Fruit fly (Drosophila melanogaster): ENCODE data around the gene Pfdn6.

The Pfdn6 gene

DNA sequence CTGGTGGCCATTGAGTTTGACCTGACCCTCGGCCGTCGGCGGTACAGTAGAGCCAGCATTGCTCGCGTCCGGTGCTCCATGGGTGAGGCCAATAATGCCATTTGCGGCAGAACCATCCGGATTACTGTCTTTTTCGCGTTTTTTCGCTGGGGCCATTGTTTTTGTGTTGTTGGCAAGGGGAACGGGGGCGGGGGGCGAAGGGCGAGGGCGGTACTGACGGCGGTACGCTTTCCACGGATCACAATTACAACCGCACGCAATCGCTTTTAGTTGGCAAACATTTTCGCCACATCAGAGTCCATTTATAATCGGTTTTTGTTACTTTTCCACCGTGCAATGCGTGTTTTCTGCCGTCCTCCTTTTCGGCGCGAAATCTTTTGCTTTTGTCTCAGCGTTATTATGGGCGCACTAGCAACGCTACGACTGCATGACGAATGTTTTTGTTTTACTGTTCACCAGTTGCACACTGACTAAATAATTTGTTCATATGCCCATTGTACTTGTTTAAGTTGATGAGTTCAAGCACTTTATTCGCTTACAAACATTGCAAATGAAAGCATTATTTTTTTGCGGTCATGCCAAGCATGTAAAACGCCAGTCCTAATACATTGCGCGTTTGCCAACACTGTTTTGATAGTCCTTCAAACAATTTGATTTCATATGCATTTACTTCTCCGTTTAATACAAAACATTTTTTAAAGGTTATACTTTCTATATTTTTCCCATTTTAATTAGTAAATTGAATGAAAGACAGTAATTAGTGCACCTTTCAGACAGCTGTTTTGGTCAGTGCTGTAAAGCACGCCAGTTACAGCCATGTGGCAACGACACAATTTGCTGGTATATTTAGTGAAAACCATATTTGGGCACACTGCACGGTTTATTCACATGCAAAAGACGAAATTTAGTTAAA lies at the start of gene Pfdn6 (continued):
- TF ChIP-seq rib (GFP tag; IDR thresholded peaks at IDR 0.05) (no peak), CG18599 (GFP tag; optimal IDR thresholded peaks at IDR 0.05) (no peak), Awh (GFP tag; IDR thresholded peaks at IDR 0.05) (peak; percentile 64; the same call in 1 of the 2 replicates), CG13424 (tag; optimal IDR thresholded peaks at IDR 0.05) (peak; percentile 94), Atf6 (GFP tag; IDR thresholded peaks at IDR 0.05) (peak; percentile 73), Camta (GFP tag; optimal IDR thresholded peaks at IDR 0.05) (peak; percentile 48), CG11723 (GFP tag; optimal IDR thresholded peaks at IDR 0.05) (no peak), ab (GFP tag; optimal IDR thresholded peaks at IDR 0.05) (no peak), CG8924 (tag; optimal IDR thresholded peaks at IDR 0.05) (peak; percentile 81), tgo (GFP tag; IDR thresholded peaks at IDR 0.05) (peak; percentile 80), B-H2 (GFP tag; optimal IDR thresholded peaks at IDR 0.05) (peak; percentile 65), CG11093 (GFP tag; IDR thresholded peaks at IDR 0.05) (peak; percentile 72; the same call in 2 of the 3 replicates), CG1602 (GFP tag; optimal IDR thresholded peaks at IDR 0.05) (peak; percentile 76), CG14710 (tag; optimal IDR thresholded peaks at IDR 0.05) (peak; percentile 82), bsh (GFP tag; optimal IDR thresholded peaks at IDR 0.05) (peak in 1 of 2 experiments; percentile 64), Drgx (GFP tag; IDR thresholded peaks at IDR 0.05) (peak; percentile 55; the same call in 1 of the 2 replicates), Nf-YC (tag; optimal IDR thresholded peaks at IDR 0.05) (peak; percentile 68), lola (GFP tag; optimal IDR thresholded peaks at IDR 0.05) (peak in 1 of 3 experiments; percentile 85), pan (optimal IDR thresholded peaks at IDR 0.05) (no peak), pan (GFP tag; optimal IDR thresholded peaks at IDR 0.05 in 1 of 2, IDR thresholded peaks at IDR 0.05 in 1 of 2) (peak in 1 of 2 experiments; percentile 83), CG15011 (GFP tag; optimal IDR thresholded peaks at IDR 0.05) (no peak), CG1233 (GFP tag; optimal IDR thresholded peaks at IDR 0.05) (peak; percentile 47), Hr39 (optimal IDR thresholded peaks at IDR 0.05) (no peak), CG32772 (GFP tag; IDR thresholded peaks at IDR 0.05) (peak; percentile 81), CG15601 (tag; optimal IDR thresholded peaks at IDR 0.05) (peak; percentile 53), oc (tag; optimal IDR thresholded peaks at IDR 0.05) (no peak), h (optimal IDR thresholded peaks at IDR 0.05) (no peak), CG9727 (GFP tag; optimal IDR thresholded peaks at IDR 0.05) (peak; percentile 79), caup (GFP tag; optimal IDR thresholded peaks at IDR 0.05; ENCODE audit: severe bottlenecking) (peak; percentile 58), CG8359 (GFP tag; optimal IDR thresholded peaks at IDR 0.05; ENCODE audit: borderline replicate concordance) (no peak), CG33557 (GFP tag; optimal IDR thresholded peaks at IDR 0.05) (peak; percentile 24), CG2712 (tag; optimal IDR thresholded peaks at IDR 0.05) (peak; percentile 77), cas (GFP tag; IDR thresholded peaks at IDR 0.05) (no peak; the same call in 1 of the 2 replicates), CG10431 (GFP tag; optimal IDR thresholded peaks at IDR 0.05) (peak; percentile 6), pnt (GFP tag; optimal IDR thresholded peaks at IDR 0.05) (peak; percentile 44), ato (GFP tag; IDR thresholded peaks at IDR 0.05; ENCODE audit: partially characterized antibody) (peak; percentile 54), onecut (GFP tag; IDR thresholded peaks at IDR 0.05) (peak; percentile 79), ftz-f1 (GFP tag; optimal IDR thresholded peaks at IDR 0.05) (no peak), CG1024 (GFP tag; IDR thresholded peaks at IDR 0.05) (peak; percentile 68; the same call in 1 of the 2 replicates), CG11560 (tag; IDR thresholded peaks at IDR 0.05) (no peak), CG5953 (GFP tag; IDR thresholded peaks at IDR 0.05) (peak; percentile 49; the same call in 1 of the 2 replicates), CG4820 (GFP tag; optimal IDR thresholded peaks at IDR 0.05) (peak; percentile 56), CG2678 (tag; optimal IDR thresholded peaks at IDR 0.05) (peak; percentile 39), fd102C (GFP tag; optimal IDR thresholded peaks at IDR 0.05) (no peak), crp (GFP tag; optimal IDR thresholded peaks at IDR 0.05) (peak; percentile 90 to 98), jing (GFP tag; optimal IDR thresholded peaks at IDR 0.05) (peak; percentile 39), Chrac-16 (GFP tag; optimal IDR thresholded peaks at IDR 0.05) (peak; percentile 50), sug (tag; optimal IDR thresholded peaks at IDR 0.05) (peak; percentile 62)

All from whole organism, embryonic.